5 fruit fly cellular contexts compared by ENCODE assay signal in the genomic region with DNA sequence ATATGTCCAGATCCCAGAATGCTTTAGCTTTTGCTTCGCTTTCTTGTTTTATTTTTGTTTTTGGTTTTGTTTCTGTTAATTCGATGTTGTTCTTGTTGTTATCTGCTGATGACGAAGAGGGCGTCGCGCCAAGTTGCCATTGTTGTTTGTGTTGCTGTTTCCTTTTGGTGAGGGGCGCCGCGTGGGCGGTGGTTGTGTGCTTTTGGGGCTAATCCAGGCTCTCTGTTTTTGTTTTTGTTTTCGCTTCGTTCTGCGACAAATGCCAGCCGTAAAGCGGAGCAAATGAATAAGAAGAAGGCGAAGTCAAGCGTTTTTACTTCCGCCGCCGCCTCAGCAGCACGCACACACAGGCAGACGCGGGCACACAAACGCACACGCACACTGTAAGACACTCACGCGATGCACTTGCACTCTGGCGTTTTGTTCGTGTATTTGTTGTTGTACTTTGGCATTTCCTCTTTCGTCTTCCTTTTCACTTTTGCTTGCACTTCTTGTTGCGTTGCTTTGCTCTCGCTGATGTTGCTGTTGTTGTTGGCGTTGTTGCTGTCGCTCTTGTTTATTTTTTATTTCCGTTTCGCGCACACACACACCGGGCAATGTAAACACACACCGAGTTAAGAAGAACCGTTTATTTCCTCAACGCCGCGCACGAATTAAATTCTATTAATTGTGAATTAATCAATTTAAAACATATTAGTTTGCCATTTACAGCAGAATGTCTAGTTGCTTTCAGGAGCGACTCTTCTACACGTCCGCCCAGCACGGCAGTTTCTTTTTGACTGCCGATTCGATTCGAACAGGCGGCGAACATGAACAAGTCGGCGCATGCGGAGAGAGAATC.
A peak's percentile ranks its signal among the peaks of the same experiment; 100 is the strongest.
TF ChIP-seq lines count a peak whose summit lies in the region.

A gene (minus strand): TSS at position 786 of the 841 bp plus-strand sequence.

- TF ChIP-seq CTCF in whole organism, embryonic (GFP tag; optimal IDR thresholded peaks at IDR 0.05; lab: Kevin White, UChicago) = no peak

TF ChIP-seq in whole organism, adult, 20 proteins besides CTCF, POLR2A, EP300 and RAD21 (continues in another document):
- TF ChIP-seq ovo (GFP tag; optimal IDR thresholded peaks at IDR 0.05; lab: Kevin White, UChicago) = peak; percentile 35
- peak; percentile 77 for TF ChIP-seq cic (GFP tag; optimal IDR thresholded peaks at IDR 0.05; lab: Kevin White, UChicago)
- peak; percentile 35 for TF ChIP-seq CG5204 (GFP tag; optimal IDR thresholded peaks at IDR 0.05; lab: Kevin White, UChicago)
- peak; percentile 48 for TF ChIP-seq bab1 (GFP tag; optimal IDR thresholded peaks at IDR 0.05; lab: Kevin White, UChicago)
- TF ChIP-seq pad (GFP tag; optimal IDR thresholded peaks at IDR 0.05; lab: Kevin White, UChicago) = peak; percentile 53
- no peak for TF ChIP-seq CG1620 (GFP tag; optimal IDR thresholded peaks at IDR 0.05; lab: Kevin White, UChicago)
- TF ChIP-seq CG12768 (GFP tag; optimal IDR thresholded peaks at IDR 0.05; lab: Kevin White, UChicago) = peak; percentile 60
- TF ChIP-seq CG11617 (GFP tag; optimal IDR thresholded peaks at IDR 0.05; lab: Kevin White, UChicago) = peak; percentile 80
- TF ChIP-seq Crg-1 (GFP tag; optimal IDR thresholded peaks at IDR 0.05; lab: Kevin White, UChicago) = peak; percentile 63
- TF ChIP-seq cnc (optimal IDR thresholded peaks at IDR 0.05; lab: Kevin White, UChicago) = no peak
- TF ChIP-seq Clk (GFP tag; optimal IDR thresholded peaks at IDR 0.05; lab: Kevin White, UChicago) = peak; percentile 31
- peak; percentile 38 for TF ChIP-seq kay (GFP tag; lab: Kevin White, UChicago; ENCODE audit: borderline replicate concordance)
- TF ChIP-seq CG33017 (tag; optimal IDR thresholded peaks at IDR 0.05; lab: Kevin White, UChicago) = no peak
- TF ChIP-seq CG14711 (tag; optimal IDR thresholded peaks at IDR 0.05; lab: Kevin White, UChicago) = peak; percentile 15
- peak; percentile 84 for TF ChIP-seq tj (GFP tag; optimal IDR thresholded peaks at IDR 0.05; lab: Kevin White, UChicago)
- peak; percentile 13 for TF ChIP-seq toe (GFP tag; optimal IDR thresholded peaks at IDR 0.05; lab: Kevin White, UChicago)

TF ChIP-seq in whole organism, embryonic, 481 proteins besides CTCF, POLR2A, EP300 and RAD21 (continues in another document):
- TF ChIP-seq Ets65A (GFP tag; lab: Kevin White, UChicago) (peak; percentile 91), Hr78 (GFP tag; optimal IDR thresholded peaks at IDR 0.05; lab: Kevin White, UChicago) (peak in 1 of 2 experiments; percentile 22), grau (tag; optimal IDR thresholded peaks at IDR 0.05; lab: Kevin White, UChicago) (no peak), fu2 (GFP tag; optimal IDR thresholded peaks at IDR 0.05; lab: Kevin White, UChicago) (no peak), pho (GFP tag; optimal IDR thresholded peaks at IDR 0.05; lab: Kevin White, UChicago) (no peak), CG17802 (tag; optimal IDR thresholded peaks at IDR 0.05; lab: Kevin White, UChicago) (no peak), CG4424 (GFP tag; optimal IDR thresholded peaks at IDR 0.05; lab: Kevin White, UChicago) (no peak), Ets97D (GFP tag; optimal IDR thresholded peaks at IDR 0.05; lab: Kevin White, UChicago) (no peak), wek (GFP tag; optimal IDR thresholded peaks at IDR 0.05; lab: Kevin White, UChicago) (no peak), tgo (GFP tag; IDR thresholded peaks at IDR 0.05; lab: Robert Waterston, UW) (0 out of 3 replicates have a peak, but pooled peaks have one; percentile 10), ara (GFP tag; IDR thresholded peaks at IDR 0.05; lab: Robert Waterston, UW) (peak; percentile 16; the same call in 1 of the 2 replicates), pros (GFP tag; optimal IDR thresholded peaks at IDR 0.05; lab: Kevin White, UChicago) (peak; percentile 72), sens-2 (GFP tag; IDR thresholded peaks at IDR 0.05; lab: Robert Waterston, UW) (no peak), PHDP (tag; optimal IDR thresholded peaks at IDR 0.05; lab: Kevin White, UChicago) (no peak), CG9817 (tag; optimal IDR thresholded peaks at IDR 0.05; lab: Kevin White, UChicago) (no peak), CG10321 (GFP tag; IDR thresholded peaks at IDR 0.05; lab: Robert Waterston, UW) (no peak), Hsf (GFP tag; optimal IDR thresholded peaks at IDR 0.05; lab: Kevin White, UChicago) (no peak)

TF ChIP-seq in whole organism, prepupa, 60 proteins besides CTCF, POLR2A, EP300 and RAD21 (continues in another document):
- TF ChIP-seq achi (GFP tag; optimal IDR thresholded peaks at IDR 0.05; lab: Kevin White, UChicago) (no peak), CG3919 (GFP tag; optimal IDR thresholded peaks at IDR 0.05; lab: Kevin White, UChicago) (peak; percentile 40), CG31627 (GFP tag; optimal IDR thresholded peaks at IDR 0.05; lab: Kevin White, UChicago) (no peak), Eip75B (GFP tag; optimal IDR thresholded peaks at IDR 0.05; lab: Kevin White, UChicago) (peak; percentile 59), acj6 (GFP tag; optimal IDR thresholded peaks at IDR 0.05; lab: Kevin White, UChicago) (no peak), CG8632 (GFP tag; optimal IDR thresholded peaks at IDR 0.05; lab: Kevin White, UChicago) (peak; percentile 25), CG34406 (GFP tag; optimal IDR thresholded peaks at IDR 0.05; lab: Kevin White, UChicago) (no peak), CG10631 (GFP tag; optimal IDR thresholded peaks at IDR 0.05; lab: Kevin White, UChicago) (no peak), Hr38 (GFP tag; optimal IDR thresholded peaks at IDR 0.05; lab: Kevin White, UChicago) (no peak), CG11294 (GFP tag; IDR thresholded peaks at IDR 0.05; lab: Robert Waterston, UW) (no peak), CG16779 (tag; optimal IDR thresholded peaks at IDR 0.05; lab: Kevin White, UChicago) (peak; percentile 60), CG8119 (GFP tag; IDR thresholded peaks at IDR 0.05; lab: Robert Waterston, UW) (no peak), Eip78C (GFP tag; lab: Kevin White, UChicago) (peak; percentile 68), CG6163 (GFP tag; IDR thresholded peaks at IDR 0.05; lab: Robert Waterston, UW) (peak; percentile 65), Sox14 (GFP tag; optimal IDR thresholded peaks at IDR 0.05; lab: Kevin White, UChicago) (peak; percentile 42), Gug (GFP tag; IDR thresholded peaks at IDR 0.05; lab: Robert Waterston, UW) (no peak), ss (GFP tag; optimal IDR thresholded peaks at IDR 0.05; lab: Kevin White, UChicago) (peak; percentile 68 to 83), fd59A (GFP tag; optimal IDR thresholded peaks at IDR 0.05; lab: Kevin White, UChicago) (no peak)

TF ChIP-seq in whole organism, pupa, 21 proteins besides CTCF, POLR2A, EP300 and RAD21 (continues in another document):
- TF ChIP-seq CG14655 (GFP tag; optimal IDR thresholded peaks at IDR 0.05; lab: Kevin White, UChicago) (peak; percentile 30), CG32121 (GFP tag; IDR thresholded peaks at IDR 0.05; lab: Robert Waterston, UW) (no peak), CG8159 (tag; optimal IDR thresholded peaks at IDR 0.05; lab: Kevin White, UChicago) (peak; percentile 24), CG4496 (GFP tag; IDR thresholded peaks at IDR 0.05; lab: Robert Waterston, UW) (0 out of 3 replicates have a peak, but pooled peaks have one; percentile 23), CG13204 (GFP tag; optimal IDR thresholded peaks at IDR 0.05; lab: Kevin White, UChicago) (peak; percentile 57), D1 (tag; optimal IDR thresholded peaks at IDR 0.05; lab: Kevin White, UChicago) (no peak), CG34367 (tag; optimal IDR thresholded peaks at IDR 0.05; lab: Kevin White, UChicago) (peak; percentile 42), Pif1B (GFP tag; optimal IDR thresholded peaks at IDR 0.05; lab: Kevin White, UChicago) (peak; percentile 44), CG15710 (tag; optimal IDR thresholded peaks at IDR 0.05; lab: Kevin White, UChicago) (no peak), fd96Ca (GFP tag; IDR thresholded peaks at IDR 0.05; lab: Robert Waterston, UW) (no peak; the same call in 2 of the 3 replicates), CG10348 (GFP tag; IDR thresholded peaks at IDR 0.05; lab: Robert Waterston, UW) (no peak), CG8301 (tag; optimal IDR thresholded peaks at IDR 0.05; lab: Kevin White, UChicago) (peak; percentile 10), CG12605 (GFP tag; IDR thresholded peaks at IDR 0.05; lab: Robert Waterston, UW) (no peak), EcR (GFP tag; optimal IDR thresholded peaks at IDR 0.05; lab: Kevin White, UChicago) (peak; percentile 77), rn (GFP tag; IDR thresholded peaks at IDR 0.05; lab: Robert Waterston, UW) (0 out of 2 replicates have a peak, but pooled peaks have one; percentile 36), Snoo (tag; optimal IDR thresholded peaks at IDR 0.05; lab: Kevin White, UChicago) (peak; percentile 30), Pif1A (GFP tag; optimal IDR thresholded peaks at IDR 0.05; lab: Kevin White, UChicago) (peak; percentile 38), Ets98B (GFP tag; IDR thresholded peaks at IDR 0.05; lab: Robert Waterston, UW) (no peak)

TF ChIP-seq in whole organism, wandering third instar larva, 38 proteins besides CTCF, POLR2A, EP300 and RAD21 (continues in another document):
- TF ChIP-seq Dif (GFP tag; optimal IDR thresholded peaks at IDR 0.05; lab: Kevin White, UChicago; ENCODE audit: partially characterized antibody) = peak; percentile 68
- TF ChIP-seq Abd-B (GFP tag; optimal IDR thresholded peaks at IDR 0.05; lab: Kevin White, UChicago) = no peak
- TF ChIP-seq Hr83 (GFP tag; optimal IDR thresholded peaks at IDR 0.05; lab: Kevin White, UChicago; ENCODE audit: poor library complexity, severe bottlenecking) = peak; percentile 50
- peak; percentile 95 for TF ChIP-seq psq (GFP tag; optimal IDR thresholded peaks at IDR 0.05; lab: Kevin White, UChicago)
- no peak for TF ChIP-seq tai (GFP tag; optimal IDR thresholded peaks at IDR 0.05; lab: Kevin White, UChicago)
- no peak for TF ChIP-seq GATAd (GFP tag; optimal IDR thresholded peaks at IDR 0.05; lab: Kevin White, UChicago)
- TF ChIP-seq ey (GFP tag; optimal IDR thresholded peaks at IDR 0.05; lab: Kevin White, UChicago) = no peak
- TF ChIP-seq rgr (GFP tag; optimal IDR thresholded peaks at IDR 0.05; lab: Kevin White, UChicago) = peak; percentile 59
- peak; percentile 50 for TF ChIP-seq h (GFP tag; optimal IDR thresholded peaks at IDR 0.05; lab: Kevin White, UChicago)
- TF ChIP-seq Dfd (GFP tag; optimal IDR thresholded peaks at IDR 0.05; lab: Kevin White, UChicago) = peak; percentile 50
- TF ChIP-seq Jra (GFP tag; optimal IDR thresholded peaks at IDR 0.05; lab: Kevin White, UChicago) = no peak
- peak; percentile 11 for TF ChIP-seq fru (GFP tag; optimal IDR thresholded peaks at IDR 0.05; lab: Kevin White, UChicago)
- no peak for TF ChIP-seq usp (GFP tag; optimal IDR thresholded peaks at IDR 0.05; lab: Kevin White, UChicago)
- TF ChIP-seq dl (GFP tag; optimal IDR thresholded peaks at IDR 0.05; lab: Kevin White, UChicago; ENCODE audit: insufficient read depth in 1 of 2, partially characterized antibody in 2 of 2) = peak in 1 of 2 experiments; percentile 74
- TF ChIP-seq Rel (GFP tag; optimal IDR thresholded peaks at IDR 0.05; lab: Kevin White, UChicago) = no peak
- peak; percentile 63 for TF ChIP-seq Rel (tag; optimal IDR thresholded peaks at IDR 0.05; lab: Kevin White, UChicago)
- TF ChIP-seq dmrt93B (GFP tag; optimal IDR thresholded peaks at IDR 0.05; lab: Kevin White, UChicago) = no peak
- peak; percentile 67 for TF ChIP-seq Sp1 (GFP tag; optimal IDR thresholded peaks at IDR 0.05; lab: Kevin White, UChicago)
- TF ChIP-seq Hr78 (GFP tag; optimal IDR thresholded peaks at IDR 0.05; lab: Kevin White, UChicago) = no peak
